Worm (Caenorhabditis elegans) whole organism, early embryonic: ENCODE data around the gene gst-1.

ENCODE experiments used
- B0310.2 ChIP-seq: sonication (generic microtip); optimal IDR thresholded peaks from 2 replicates; lab custom pipeline; 2016; ENCODE audit warnings: mild to moderate bottlenecking, missing genetic modification characterization, missing compliant biosample characterization
- F13C5.2 ChIP-seq: sonication (generic microtip); optimal IDR thresholded peaks from 2 replicates; lab custom pipeline; 2017; ENCODE audit warnings: mild to moderate bottlenecking, missing genetic modification characterization, inconsistent platforms, missing compliant biosample characterization
- aly-1 ChIP-seq: sonication (generic microtip); optimal IDR thresholded peaks from 2 replicates; lab custom pipeline; 2016; ENCODE audit warnings: missing genetic modification characterization, missing compliant biosample characterization
- ama-1 ChIP-seq: fragments of 150-350 bp; optimal IDR thresholded peaks from 2 replicates; lab custom pipeline; 2014
- ceh-13 ChIP-seq: fragments of 200-800 bp; sonication (Bioruptor generic); optimal IDR thresholded peaks from 2 replicates; lab custom pipeline; 2018; ENCODE audit warnings: mild to moderate bottlenecking, missing genetic modification characterization, missing compliant biosample characterization
- ceh-36 ChIP-seq: sonication (generic microtip); optimal IDR thresholded peaks from 2 replicates; lab custom pipeline; 2016; ENCODE audit warnings: missing genetic modification characterization, inconsistent platforms, missing compliant biosample characterization
- ets-7 ChIP-seq: sonication (generic microtip); optimal IDR thresholded peaks from 2 replicates; lab custom pipeline; 2016; ENCODE audit warnings: missing genotype, missing genetic modification characterization, missing compliant biosample characterization
- flt-1 ChIP-seq: fragments of 200-800 bp; sonication (Bioruptor generic); IDR thresholded peaks from 2 replicates; pipeline ENCODE4 v1.3.6; 2022; ENCODE audit warnings: missing genetic modification characterization, missing compliant biosample characterization
- hmbx-1 ChIP-seq: sonication (generic microtip); optimal IDR thresholded peaks from 2 replicates; lab custom pipeline; 2016; ENCODE audit warnings: mild to moderate bottlenecking, missing genetic modification characterization, missing compliant biosample characterization
- hmg-4 ChIP-seq: fragments of 200-800 bp; sonication (Bioruptor generic); optimal IDR thresholded peaks from 2 replicates; lab custom pipeline; 2018; ENCODE audit warnings: mild to moderate bottlenecking, missing genetic modification characterization, missing compliant biosample characterization
- hnd-1 ChIP-seq: sonication (generic microtip); optimal IDR thresholded peaks from 2 replicates; lab custom pipeline; 2016; ENCODE audit warnings: missing genetic modification characterization, missing compliant biosample characterization
- pes-1 ChIP-seq: fragments of 200-800 bp; sonication (Bioruptor generic); IDR thresholded peaks from 2 replicates; pipeline ENCODE4 v1.3.6; 2022; ENCODE audit warnings: missing genetic modification reagents, missing genetic modification characterization, missing compliant biosample characterization
- scrt-1 ChIP-seq: fragments of 200-800 bp; sonication (Bioruptor generic); IDR thresholded peaks from 2 replicates; pipeline ENCODE4 v1.3.6; 2022; ENCODE audit warnings: missing genetic modification characterization, missing compliant biosample characterization
- sea-1 ChIP-seq: fragments of 200-800 bp; sonication (Bioruptor generic); conservative IDR thresholded peaks from 2 replicates; pipeline ENCODE4 v1.3.6; 2022; ENCODE audit warnings: missing genetic modification characterization, missing compliant biosample characterization
- tbx-11 ChIP-seq: fragments of 200-800 bp; sonication (Bioruptor generic); IDR thresholded peaks from 2 replicates; pipeline ENCODE4 v1.3.6; 2022; ENCODE audit warnings: missing genetic modification characterization, missing compliant biosample characterization
- tbx-37 ChIP-seq: fragments of 200-800 bp; sonication (Bioruptor generic); conservative IDR thresholded peaks from 2 replicates; pipeline ENCODE4 v1.3.6; 2022; ENCODE audit warnings: missing genetic modification reagents, missing genetic modification characterization, missing compliant biosample characterization
- tra-4 ChIP-seq: sonication (generic microtip); optimal IDR thresholded peaks from 2 replicates; lab custom pipeline; 2017; ENCODE audit warnings: missing genetic modification characterization, missing compliant biosample characterization

The gst-1 gene

ce11 chrIII:9058959-9059534 is at the start of gene gst-1:
gst-1 (plus strand) TSS chrIII:9059331.
- TF ChIP-seq hmbx-1 (tag; lab: Kevin White, UChicago) (no peak), tbx-11 (GFP tag; lab: Robert Waterston, UW) (no peak), tra-4 (no peak)

ce11 chrIII:9010047-9010446 is 49.1 kb upstream of the gst-1 start, which contains the start of gene F59B2.8:
F59B2.8 (minus strand) TSS chrIII:9010197.
- TF ChIP-seq ets-7 (tag; lab: Kevin White, UChicago) (no peak), ceh-13 (GFP tag; lab: Kevin White, UChicago) (no peak), pes-1 (GFP tag; lab: Robert Waterston, UW) (no peak), hmbx-1 (tag; lab: Kevin White, UChicago) (no peak), sea-1 (no peak)

ce11 chrIII:9012309-9012708 is 46.8 kb upstream of the gst-1 start, which contains the start of gene F59B2.9:
F59B2.9 (minus strand) TSS chrIII:9012409.
- TF ChIP-seq tra-4 (no peak), flt-1 (no peak), ceh-13 (GFP tag; lab: Kevin White, UChicago) (no peak), hnd-1 (tag; lab: Kevin White, UChicago) (no peak), tbx-11 (GFP tag; lab: Robert Waterston, UW) (no peak), aly-1 (tag; lab: Kevin White, UChicago) (no peak), tbx-37 (GFP tag; lab: Robert Waterston, UW) (no peak), ama-1 (no peak), F13C5.2 (no peak), hmbx-1 (tag; lab: Kevin White, UChicago) (no peak), ceh-36 (no peak), ets-7 (tag; lab: Kevin White, UChicago) (no peak), pes-1 (GFP tag; lab: Robert Waterston, UW) (no peak), hmg-4 (GFP tag; lab: Kevin White, UChicago) (no peak)

ce11 chrIII:9017181-9017651 is 41.9 kb upstream of the gst-1 start, which contains the start of gene F59B2.12:
F59B2.12 (plus strand) TSS chrIII:9017601.
- TF ChIP-seq F13C5.2 = no peak
- TF ChIP-seq scrt-1 (GFP tag; lab: Robert Waterston, UW) = no peak
- TF ChIP-seq pes-1 (GFP tag; lab: Robert Waterston, UW) = no peak
- no peak for TF ChIP-seq tbx-37 (GFP tag; lab: Robert Waterston, UW)
- TF ChIP-seq tbx-11 (GFP tag; lab: Robert Waterston, UW) = no peak
- TF ChIP-seq ceh-36 = no peak
- no peak for TF ChIP-seq tra-4
- TF ChIP-seq hnd-1 (tag; lab: Kevin White, UChicago) = no peak
- no peak for TF ChIP-seq hmbx-1 (tag; lab: Kevin White, UChicago)
- no peak for TF ChIP-seq ets-7 (tag; lab: Kevin White, UChicago)
- TF ChIP-seq sea-1 = no peak
- TF ChIP-seq flt-1 = no peak
- TF ChIP-seq B0310.2 (tag; lab: Kevin White, UChicago) = no peak
- TF ChIP-seq ceh-13 (GFP tag; lab: Kevin White, UChicago) = no peak
- TF ChIP-seq hmg-4 (GFP tag; lab: Kevin White, UChicago) = no peak
- TF ChIP-seq aly-1 (tag; lab: Kevin White, UChicago) = no peak
- no peak for TF ChIP-seq ama-1

- TF ChIP-seq hnd-1 (tag; lab: Kevin White, UChicago) = no peak
- TF ChIP-seq aly-1 (tag; lab: Kevin White, UChicago) = no peak
- no peak for TF ChIP-seq scrt-1 (GFP tag; lab: Robert Waterston, UW)
- no peak for TF ChIP-seq ama-1
- TF ChIP-seq tbx-37 (GFP tag; lab: Robert Waterston, UW) = no peak
- TF ChIP-seq tra-4 = no peak
- TF ChIP-seq hmbx-1 (tag; lab: Kevin White, UChicago) = no peak
These were observed 36.6 kb upstream of the gst-1 start, which contains the start of gene F59B2.14 for ce11 chrIII:9022535-9022934. F59B2.14 (minus strand) TSS chrIII:9022635.

- TF ChIP-seq ceh-36 (no peak), ama-1 (no peak), tbx-37 (GFP tag; lab: Robert Waterston, UW) (no peak), aly-1 (tag; lab: Kevin White, UChicago) (no peak)
These were observed 35.5 kb upstream of the gst-1 start for ce11 chrIII:9023601-9024000.

ce11 chrIII:9026951-9027350 is 32.2 kb upstream of the gst-1 start, which contains the start of gene F59B2.13:
F59B2.13 (minus strand) TSS chrIII:9027051.
- TF ChIP-seq flt-1 (no peak), ama-1 (no peak), ceh-13 (GFP tag; lab: Kevin White, UChicago) (no peak), tra-4 (no peak), ets-7 (tag; lab: Kevin White, UChicago) (no peak), tbx-11 (GFP tag; lab: Robert Waterston, UW) (no peak), ceh-36 (no peak), F13C5.2 (no peak), hnd-1 (tag; lab: Kevin White, UChicago) (no peak), scrt-1 (GFP tag; lab: Robert Waterston, UW) (no peak), B0310.2 (tag; lab: Kevin White, UChicago) (no peak), hmbx-1 (tag; lab: Kevin White, UChicago) (no peak), aly-1 (tag; lab: Kevin White, UChicago) (no peak), pes-1 (GFP tag; lab: Robert Waterston, UW) (no peak), hmg-4 (GFP tag; lab: Kevin White, UChicago) (no peak), sea-1 (no peak), tbx-37 (GFP tag; lab: Robert Waterston, UW) (no peak)

ce11 chrIII:9030818-9031217 is 28.3 kb upstream of the gst-1 start:
- no peak for TF ChIP-seq hmg-4 (GFP tag; lab: Kevin White, UChicago)
